Worm (Caenorhabditis elegans): ENCODE data around the gene cfz-2.

- TF ChIP-seq egl-44 (GFP tag; IDR thresholded peaks at IDR 0.05) (no peak), ekl-4 (GFP tag; IDR thresholded peaks at IDR 0.05) (no peak), mcd-1 (GFP tag; IDR thresholded peaks at IDR 0.05) (no peak), nfya-1 (tag; optimal IDR thresholded peaks at IDR 0.05; ENCODE audit: borderline replicate concordance, insufficient read depth) (no peak), unc-62 (GFP tag; optimal IDR thresholded peaks at IDR 0.05) (no peak), ama-1 (optimal IDR thresholded peaks at IDR 0.05) (no peak), ama-1 (GFP tag; optimal IDR thresholded peaks at IDR 0.05) (no peak), zfh-2 (GFP tag; conservative IDR thresholded peaks at IDR 0.05) (no peak), attf-5 (GFP tag; optimal IDR thresholded peaks at IDR 0.05) (no peak), ceh-91 (GFP tag; IDR thresholded peaks at IDR 0.05) (no peak), him-1 (tag; optimal IDR thresholded peaks at IDR 0.05) (no peak), ztf-6 (GFP tag; IDR thresholded peaks at IDR 0.05) (no peak), mxl-1 (tag; optimal IDR thresholded peaks at IDR 0.05) (no peak), pha-4 (tag; optimal IDR thresholded peaks at IDR 0.05) (no peak)
These were observed 35.2 kb downstream of the cfz-2 start for ce11 chrV:3409498-3409897.

Data from whole organism, young adult.